Worm (Caenorhabditis elegans) whole organism, young adult: Measurements from ENCODE around the gene nhr-275.

ENCODE experiments used
- F37B4.10 ChIP-seq: fragments of 200-800 bp; sonication (Bioruptor generic); IDR thresholded peaks from 2 replicates; pipeline ENCODE4 v1.3.6; 2022; ENCODE audit warnings: missing genetic modification characterization, missing compliant biosample characterization
- T07F8.4 ChIP-seq: sonication (generic microtip); optimal IDR thresholded peaks from 2 replicates; lab custom pipeline; 2016; ENCODE audit warnings: mild to moderate bottlenecking, missing genetic modification characterization, moderate library complexity, missing compliant biosample characterization
- ZK185.1 ChIP-seq: sonication (generic microtip); optimal IDR thresholded peaks from 2 replicates; lab custom pipeline; 2016; ENCODE audit warnings: mild to moderate bottlenecking, missing genetic modification characterization, missing compliant biosample characterization; ENCODE audit not compliant: poor library complexity, severe bottlenecking
- ama-1 ChIP-seq, 3 experiments: fragments of 150-350 bp in 1 of 3; sonication (generic microtip) in 2 of 3; optimal IDR thresholded peaks; 2 replicates each; lab custom pipeline; 2014 to 2018; ENCODE audit warnings: missing biosample characterization in 2 of 3, missing genetic modification characterization in 2 of 3, missing genetic modification reagents in 2 of 3
- ccch-3 ChIP-seq: fragments of 200-800 bp; sonication (Bioruptor generic); optimal IDR thresholded peaks from 2 replicates; lab custom pipeline; 2018; ENCODE audit warnings: mild to moderate bottlenecking, missing genetic modification characterization, missing compliant biosample characterization
- him-1 ChIP-seq: sonication (generic microtip); optimal IDR thresholded peaks from 2 replicates; lab custom pipeline; 2016; ENCODE audit warnings: missing genotype, missing genetic modification reagents, missing genetic modification characterization, missing compliant biosample characterization
- lag-1 ChIP-seq: fragments of 200-800 bp; sonication (Bioruptor generic); IDR thresholded peaks from 2 replicates; pipeline ENCODE4 v1.3.6; 2022; ENCODE audit warnings: missing genetic modification reagents, missing genetic modification characterization, missing compliant biosample characterization
- mel-28 ChIP-seq: sonication (generic microtip); optimal IDR thresholded peaks from 2 replicates; lab custom pipeline; 2016; ENCODE audit warnings: borderline replicate concordance, mild to moderate bottlenecking, missing genetic modification characterization, missing compliant biosample characterization
- pbrm-1 ChIP-seq: fragments of 200-800 bp; sonication (Bioruptor generic); IDR thresholded peaks from 2 replicates; pipeline ENCODE4 v1.3.6; 2022; ENCODE audit warnings: missing genetic modification reagents, missing genetic modification characterization, missing compliant biosample characterization
- snpc-4 ChIP-seq, 5 experiments: fragments of 150-350 bp in 1 of 5; sonication (generic microtip) in 4 of 5; optimal IDR thresholded peaks; 2 replicates each; lab custom pipeline; 2014 to 2018; ENCODE audit warnings: missing genetic modification characterization in 5 of 5, missing biosample characterization in 3 of 5, antibody characterized with exemption in 2 of 5, mild to moderate bottlenecking in 2 of 5, missing compliant biosample characterization in 2 of 5, missing genotype in 2 of 5, moderate library complexity in 2 of 5, missing genetic modification reagents in 1 of 5
- unc-62 ChIP-seq: fragments of 150-350 bp; optimal IDR thresholded peaks from 2 replicates; lab custom pipeline; 2014; ENCODE audit warnings: missing biosample characterization, missing genetic modification reagents, missing genetic modification characterization
- zfh-2 ChIP-seq: fragments of 200-800 bp; sonication (Bioruptor generic); conservative IDR thresholded peaks from 2 replicates; pipeline ENCODE4 v1.3.6; 2022; ENCODE audit warnings: missing genetic modification reagents, missing genetic modification characterization, missing compliant biosample characterization

DNA sequence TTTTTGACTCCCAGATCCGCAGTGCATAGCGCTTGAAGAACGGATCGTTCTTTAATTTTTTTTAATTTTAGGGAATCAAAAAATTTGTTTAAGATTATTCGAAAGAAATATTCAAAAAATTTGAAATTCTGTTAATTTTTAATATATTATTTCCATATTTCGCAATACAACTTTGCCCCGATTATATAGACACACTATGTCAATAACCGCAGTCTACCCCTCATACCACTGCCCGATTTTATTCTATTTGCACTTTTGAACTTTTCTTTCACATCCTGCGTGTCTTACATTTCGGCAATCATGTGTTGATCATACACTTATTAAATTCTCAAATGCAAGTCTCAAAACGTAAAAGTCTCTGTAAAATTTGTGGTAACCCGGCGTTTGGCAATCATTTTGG, 48.1 kb downstream of the nhr-275 start, which contains the start of gene nhr-56:
- TF ChIP-seq ccch-3 (GFP tag; lab: Kevin White, UChicago): no peak
- TF ChIP-seq ama-1 (optimal IDR thresholded peaks at IDR 0.05; lab: Kevin White, UChicago): no peak
- TF ChIP-seq ama-1 (GFP tag; optimal IDR thresholded peaks at IDR 0.05; lab: Kevin White, UChicago): no peak
- no peak for TF ChIP-seq zfh-2
- TF ChIP-seq F37B4.10: no peak
- TF ChIP-seq snpc-4 (GFP tag; optimal IDR thresholded peaks at IDR 0.05; lab: Kevin White, UChicago): no peak
- TF ChIP-seq snpc-4 (tag; optimal IDR thresholded peaks at IDR 0.05; lab: Kevin White, UChicago): no peak
- no peak for TF ChIP-seq lag-1 (GFP tag; lab: Robert Waterston, UW)
- no peak for TF ChIP-seq T07F8.4 (tag; lab: Kevin White, UChicago)
- TF ChIP-seq ZK185.1 (tag; lab: Kevin White, UChicago): no peak
- no peak for TF ChIP-seq unc-62 (GFP tag; lab: Kevin White, UChicago)
- TF ChIP-seq pbrm-1: no peak
- TF ChIP-seq him-1 (tag; lab: Kevin White, UChicago): no peak
- no peak for TF ChIP-seq mel-28 (tag; lab: Kevin White, UChicago)
